Fruit fly (Drosophila melanogaster) whole organism, embryonic: Measurements from ENCODE around the gene CG15643.

Experiments
- Ada2b ChIP-seq: fragments of 200-800 bp; sonication (Bioruptor generic); IDR thresholded peaks from 2 replicates; pipeline ENCODE4 v1.3.6; 2022; ENCODE audit warnings: missing biosample characterization, missing genetic modification characterization
- Asciz ChIP-seq: fragments of 200-800 bp; sonication (Bioruptor generic); optimal IDR thresholded peaks from 2 replicates; lab custom pipeline; 2017; ENCODE audit warnings: missing biosample characterization, mild to moderate bottlenecking, missing genetic modification characterization, missing genetic modification reagents
- B-H1 ChIP-seq: fragments of 200-800 bp; sonication (Bioruptor generic); IDR thresholded peaks from 3 replicates; pipeline ENCODE4 v1.3.6; 2022; ENCODE audit warnings: missing biosample characterization, missing genetic modification characterization
- CG10267 ChIP-seq: fragments of 200-800 bp; sonication (Bioruptor generic); optimal IDR thresholded peaks from 2 replicates; lab custom pipeline; 2018; ENCODE audit warnings: missing biosample characterization, mild to moderate bottlenecking, missing genetic modification characterization, moderate library complexity
- CG10321 ChIP-seq: fragments of 200-800 bp; sonication (Bioruptor generic); IDR thresholded peaks from 2 replicates; pipeline ENCODE4 v1.3.6; 2022; ENCODE audit warnings: missing biosample characterization, missing genetic modification characterization
- CG10979 ChIP-seq: fragments of 200-800 bp; sonication (Bioruptor generic); optimal IDR thresholded peaks from 2 replicates; lab custom pipeline; 2018; ENCODE audit warnings: missing biosample characterization, mild to moderate bottlenecking, missing genetic modification characterization, moderate library complexity
- CG11504 ChIP-seq: fragments of 200-800 bp; sonication (Bioruptor generic); optimal IDR thresholded peaks from 3 replicates; lab custom pipeline; 2019; ENCODE audit warnings: missing biosample characterization, mild to moderate bottlenecking, missing genetic modification characterization, moderate library complexity
- CG11560 ChIP-seq: fragments of 200-800 bp; sonication (Bioruptor generic); IDR thresholded peaks from 3 replicates; pipeline ENCODE4 v1.3.6; 2022; ENCODE audit warnings: missing biosample characterization, missing genetic modification characterization
- CG11696 ChIP-seq: fragments of 200-800 bp; sonication (Bioruptor generic); IDR thresholded peaks from 2 replicates; pipeline ENCODE4 v1.3.6; 2022; ENCODE audit warnings: missing biosample characterization, missing genetic modification characterization
- CG12236 ChIP-seq: fragments of 200-800 bp; sonication (Bioruptor generic); optimal IDR thresholded peaks from 2 replicates; lab custom pipeline; 2016; ENCODE audit warnings: missing biosample characterization, missing genetic modification characterization
- CG13624 ChIP-seq: fragments of 200-800 bp; sonication (Bioruptor generic); optimal IDR thresholded peaks from 2 replicates; lab custom pipeline; 2016; ENCODE audit warnings: missing biosample characterization, missing genetic modification characterization
- CG14014 ChIP-seq: fragments of 200-800 bp; sonication (Bioruptor generic); IDR thresholded peaks from 2 replicates; pipeline ENCODE4 v1.3.6; 2022; ENCODE audit warnings: missing biosample characterization, missing genetic modification characterization
- CG15514 ChIP-seq: fragments of 200-800 bp; sonication (Bioruptor generic); optimal IDR thresholded peaks from 3 replicates; lab custom pipeline; 2017; ENCODE audit warnings: missing biosample characterization, missing genetic modification characterization, mild to moderate bottlenecking, moderate library complexity, missing genetic modification reagents
- CG15601 ChIP-seq: fragments of 200-800 bp; sonication (Bioruptor generic); optimal IDR thresholded peaks from 3 replicates; lab custom pipeline; 2019; ENCODE audit warnings: missing biosample characterization, mild to moderate bottlenecking, missing genetic modification characterization, moderate library complexity
- CG16779 ChIP-seq: fragments of 200-800 bp; sonication (Bioruptor generic); IDR thresholded peaks from 2 replicates; pipeline ENCODE4 v1.3.6; 2022; ENCODE audit warnings: missing biosample characterization, missing genetic modification characterization
- CG17802 ChIP-seq: fragments of 200-800 bp; sonication (Bioruptor generic); optimal IDR thresholded peaks from 2 replicates; lab custom pipeline; 2018; ENCODE audit warnings: missing biosample characterization, mild to moderate bottlenecking, missing genetic modification characterization, moderate library complexity
- CG1832 ChIP-seq: fragments of 200-800 bp; sonication (Bioruptor generic); optimal IDR thresholded peaks from 2 replicates; lab custom pipeline; 2017; ENCODE audit warnings: missing biosample characterization, mild to moderate bottlenecking, missing genetic modification characterization, inconsistent platforms
- CG2889 ChIP-seq: fragments of 200-800 bp; sonication (Bioruptor generic); IDR thresholded peaks from 3 replicates; pipeline ENCODE4 v1.3.6; 2022; ENCODE audit warnings: missing biosample characterization, missing genetic modification characterization
- CG31388 ChIP-seq: fragments of 200-800 bp; sonication (Bioruptor generic); optimal IDR thresholded peaks from 2 replicates; lab custom pipeline; 2016; ENCODE audit warnings: missing biosample characterization, missing genetic modification characterization
- CG32772 ChIP-seq: fragments of 200-800 bp; sonication (Bioruptor generic); IDR thresholded peaks from 2 replicates; pipeline ENCODE4 v1.3.6; 2022; ENCODE audit warnings: missing biosample characterization, missing genetic modification characterization
- CG3995 ChIP-seq: fragments of 200-800 bp; sonication (Bioruptor generic); optimal IDR thresholded peaks from 3 replicates; lab custom pipeline; 2016; ENCODE audit warnings: missing biosample characterization, missing genetic modification characterization
- CG4617 ChIP-seq: fragments of 200-800 bp; sonication (Bioruptor generic); optimal IDR thresholded peaks from 3 replicates; lab custom pipeline; 2016; ENCODE audit warnings: missing biosample characterization, missing genetic modification characterization, borderline replicate concordance
- CG4730 ChIP-seq: fragments of 200-800 bp; sonication (Bioruptor generic); IDR thresholded peaks from 2 replicates; pipeline ENCODE4 v1.3.6; 2022; ENCODE audit warnings: missing biosample characterization, missing genetic modification characterization
- CG8089 ChIP-seq: fragments of 200-800 bp; sonication (Bioruptor generic); optimal IDR thresholded peaks from 3 replicates; lab custom pipeline; 2016; ENCODE audit warnings: missing biosample characterization, missing genetic modification characterization
- CG8924 ChIP-seq: fragments of 200-800 bp; optimal IDR thresholded peaks from 3 replicates; lab custom pipeline; 2019; ENCODE audit warnings: missing biosample characterization, mild to moderate bottlenecking, missing genetic modification characterization, moderate library complexity
- CG9437 ChIP-seq: fragments of 200-800 bp; sonication (Bioruptor generic); optimal IDR thresholded peaks from 2 replicates; lab custom pipeline; 2018; ENCODE audit warnings: missing biosample characterization, mild to moderate bottlenecking, missing genetic modification characterization
- HLH3B ChIP-seq: fragments of 200-800 bp; sonication (Bioruptor generic); IDR thresholded peaks from 2 replicates; pipeline ENCODE4 v1.3.6; 2022; ENCODE audit warnings: missing biosample characterization, missing genetic modification characterization
- HLH4C ChIP-seq: fragments of 200-800 bp; sonication (Bioruptor generic); IDR thresholded peaks from 3 replicates; pipeline ENCODE4 v1.3.6; 2022; ENCODE audit warnings: missing biosample characterization, missing genetic modification characterization; ENCODE audit not compliant: partially characterized antibody
- HmgD ChIP-seq: fragments of 200-800 bp; sonication (Bioruptor generic); optimal IDR thresholded peaks from 3 replicates; lab custom pipeline; 2016; ENCODE audit warnings: missing biosample characterization, missing genetic modification characterization
- Lhr ChIP-seq: fragments of 200-800 bp; sonication (Bioruptor generic); optimal IDR thresholded peaks from 3 replicates; lab custom pipeline; 2017; ENCODE audit warnings: mild to moderate bottlenecking, missing biosample characterization, missing genetic modification reagents, missing genetic modification characterization
- Med ChIP-seq: fragments of 200-800 bp; sonication (Bioruptor generic); peaks from one replicate; lab custom pipeline; 2016; ENCODE audit warnings: missing biosample characterization, missing genetic modification characterization, mild to moderate bottlenecking, inconsistent platforms, moderate library complexity
- bigmax ChIP-seq: fragments of 200-800 bp; sonication (Bioruptor generic); optimal IDR thresholded peaks from 2 replicates; lab custom pipeline; 2018; ENCODE audit warnings: missing biosample characterization, mild to moderate bottlenecking, missing genetic modification characterization
- caup ChIP-seq: fragments of 200-800 bp; sonication (Bioruptor generic); optimal IDR thresholded peaks from 3 replicates; lab custom pipeline; 2017; ENCODE audit warnings: missing biosample characterization, mild to moderate bottlenecking, missing genetic modification characterization, moderate library complexity; ENCODE audit not compliant: severe bottlenecking
- chif ChIP-seq, 2 experiments: fragments of 200-800 bp; sonication (Bioruptor generic); optimal IDR thresholded peaks; 3 replicates each; lab custom pipeline; 2016; ENCODE audit warnings: missing biosample characterization in 2 of 2, missing genetic modification characterization in 2 of 2
- chn ChIP-seq: fragments of 200-800 bp; sonication (Bioruptor generic); optimal IDR thresholded peaks from 2 replicates; lab custom pipeline; 2016; ENCODE audit warnings: missing biosample characterization, missing genetic modification characterization
- corto ChIP-seq: fragments of 200-800 bp; sonication (Bioruptor generic); optimal IDR thresholded peaks from 2 replicates; lab custom pipeline; 2016; ENCODE audit warnings: missing biosample characterization, mild to moderate bottlenecking, missing genetic modification characterization, moderate library complexity
- fd64A ChIP-seq: fragments of 200-800 bp; sonication (Bioruptor generic); optimal IDR thresholded peaks from 3 replicates; lab custom pipeline; 2018; ENCODE audit warnings: missing biosample characterization, mild to moderate bottlenecking, missing genetic modification characterization
- h ChIP-seq: fragments of >200 bp; optimal IDR thresholded peaks from 2 replicates; lab custom pipeline; 2017
- hth ChIP-seq: fragments of >200 bp; optimal IDR thresholded peaks from 2 replicates; lab custom pipeline; 2017; ENCODE audit warnings: inconsistent platforms
- inv ChIP-seq: fragments of 200-800 bp; sonication (Bioruptor generic); IDR thresholded peaks from 2 replicates; pipeline ENCODE4 v1.3.6; 2022; ENCODE audit warnings: missing biosample characterization, missing genetic modification characterization; ENCODE audit not compliant: partially characterized antibody
- jing ChIP-seq: fragments of 200-800 bp; sonication (Bioruptor generic); optimal IDR thresholded peaks from 2 replicates; lab custom pipeline; 2018; ENCODE audit warnings: missing biosample characterization, mild to moderate bottlenecking, missing genetic modification characterization
- knrl ChIP-seq: fragments of 200-800 bp; sonication (Bioruptor generic); IDR thresholded peaks from 3 replicates; pipeline ENCODE4 v1.3.6; 2022; ENCODE audit warnings: missing biosample characterization, missing genetic modification characterization; ENCODE audit not compliant: partially characterized antibody
- lab ChIP-seq: fragments of 200-800 bp; sonication (Bioruptor generic); optimal IDR thresholded peaks from 3 replicates; lab custom pipeline; 2017; ENCODE audit warnings: missing biosample characterization, missing genetic modification characterization, mild to moderate bottlenecking, moderate library complexity, missing genetic modification reagents
- lbe ChIP-seq: fragments of 200-800 bp; sonication (Bioruptor generic); optimal IDR thresholded peaks from 2 replicates; lab custom pipeline; 2016; ENCODE audit warnings: missing biosample characterization, mild to moderate bottlenecking, missing genetic modification characterization
- maf-S ChIP-seq: fragments of 200-800 bp; sonication (Bioruptor generic); optimal IDR thresholded peaks from 2 replicates; lab custom pipeline; 2016; ENCODE audit warnings: missing biosample characterization, missing genetic modification characterization
- nerfin-1 ChIP-seq: fragments of 200-800 bp; sonication (Bioruptor generic); optimal IDR thresholded peaks from 3 replicates; lab custom pipeline; 2019; ENCODE audit warnings: missing biosample characterization, mild to moderate bottlenecking, missing genetic modification characterization, moderate library complexity
- nom ChIP-seq: fragments of 200-800 bp; sonication (Bioruptor generic); optimal IDR thresholded peaks from 2 replicates; lab custom pipeline; 2017; ENCODE audit warnings: missing biosample characterization, missing genetic modification characterization, mild to moderate bottlenecking, moderate library complexity, missing genetic modification reagents
- slbo ChIP-seq: fragments of 200-800 bp; sonication (Bioruptor generic); IDR thresholded peaks from 2 replicates; pipeline ENCODE4 v1.3.6; 2022; ENCODE audit warnings: missing biosample characterization, missing genetic modification characterization
- tx ChIP-seq: fragments of 200-800 bp; sonication (Bioruptor generic); optimal IDR thresholded peaks from 2 replicates; lab custom pipeline; 2016; ENCODE audit warnings: missing biosample characterization, missing genetic modification characterization
- wek ChIP-seq: fragments of 200-800 bp; sonication (Bioruptor generic); optimal IDR thresholded peaks from 3 replicates; lab custom pipeline; 2018; ENCODE audit warnings: missing biosample characterization, mild to moderate bottlenecking, missing genetic modification characterization, moderate library complexity
- zen2 ChIP-seq: fragments of 200-800 bp; sonication (Bioruptor generic); IDR thresholded peaks from 3 replicates; pipeline ENCODE4 v1.3.6; 2022; ENCODE audit warnings: missing biosample characterization, missing genetic modification characterization; ENCODE audit not compliant: partially characterized antibody

Gene CG15643

dm6 chrX:15617916-15618315, 46.0 kb upstream of the CG15643 start (continued):
- 0 out of 2 replicates have a peak, but pooled peaks have one; percentile 16 for TF ChIP-seq CG4730 (GFP tag; lab: Robert Waterston, UW)
- TF ChIP-seq inv (GFP tag; lab: Robert Waterston, UW): no peak
- TF ChIP-seq zen2 (GFP tag; lab: Robert Waterston, UW): no peak
- no peak for TF ChIP-seq CG10321 (GFP tag; lab: Robert Waterston, UW)
- TF ChIP-seq CG11504: peak; percentile 52
- TF ChIP-seq Asciz (GFP tag; lab: Kevin White, UChicago): peak; percentile 10
- no peak for TF ChIP-seq h (lab: Kevin White, UChicago)
- TF ChIP-seq CG10267 (tag; lab: Kevin White, UChicago): peak; percentile 21
- no peak for TF ChIP-seq CG8089 (GFP tag; lab: Kevin White, UChicago)
- TF ChIP-seq fd64A: no peak
- 0 out of 3 replicates have a peak, but pooled peaks have one; percentile 12 for TF ChIP-seq CG2889
- peak; percentile 13 for TF ChIP-seq CG15601
- no peak for TF ChIP-seq chif (GFP tag; optimal IDR thresholded peaks at IDR 0.05; lab: Kevin White, UChicago)
- TF ChIP-seq CG11696 (GFP tag; lab: Robert Waterston, UW): peak; percentile 33; the same call in 1 of the 2 replicates
- peak; percentile 13 for TF ChIP-seq Med (GFP tag; lab: Kevin White, UChicago)
- no peak for TF ChIP-seq CG1832 (GFP tag; lab: Kevin White, UChicago)
- no peak; the same call in 1 of the 2 replicates for TF ChIP-seq CG32772 (GFP tag; lab: Robert Waterston, UW)
- no peak for TF ChIP-seq HmgD (GFP tag; lab: Kevin White, UChicago)
- TF ChIP-seq CG4617 (GFP tag; lab: Kevin White, UChicago): no peak
- no peak for TF ChIP-seq corto (GFP tag; lab: Kevin White, UChicago)
- TF ChIP-seq maf-S: no peak
- no peak for TF ChIP-seq jing
- peak; percentile 15 for TF ChIP-seq CG9437 (GFP tag; lab: Kevin White, UChicago)
- TF ChIP-seq CG8924 (tag; lab: Kevin White, UChicago): peak; percentile 16
- TF ChIP-seq CG17802 (tag; lab: Kevin White, UChicago): no peak
- no peak for TF ChIP-seq nerfin-1 (tag; lab: Kevin White, UChicago)
- TF ChIP-seq hth: no peak
- no peak for TF ChIP-seq CG14014 (GFP tag; lab: Robert Waterston, UW)
- peak; percentile 60 for TF ChIP-seq CG10979 (tag; lab: Kevin White, UChicago)
- TF ChIP-seq lbe (GFP tag; lab: Kevin White, UChicago): no peak
- TF ChIP-seq Lhr (GFP tag; lab: Kevin White, UChicago): no peak
- TF ChIP-seq CG15514 (GFP tag; lab: Kevin White, UChicago): no peak
- no peak for TF ChIP-seq nom
- no peak for TF ChIP-seq CG31388 (GFP tag; lab: Kevin White, UChicago)
- TF ChIP-seq CG3995 (GFP tag; lab: Kevin White, UChicago): no peak
- no peak for TF ChIP-seq tx (GFP tag; lab: Kevin White, UChicago)
- peak; percentile 47; the same call in 1 of the 3 replicates for TF ChIP-seq B-H1
- peak; percentile 43 for TF ChIP-seq Ada2b (GFP tag; lab: Robert Waterston, UW)
- no peak for TF ChIP-seq caup (GFP tag; lab: Kevin White, UChicago)
- no peak for TF ChIP-seq bigmax
- TF ChIP-seq lab (GFP tag; lab: Kevin White, UChicago): peak; percentile 13
- no peak for TF ChIP-seq wek (GFP tag; lab: Kevin White, UChicago)
- TF ChIP-seq slbo (GFP tag; lab: Robert Waterston, UW): no peak
- no peak for TF ChIP-seq knrl (GFP tag; lab: Robert Waterston, UW)
- no peak for TF ChIP-seq CG16779 (GFP tag; lab: Robert Waterston, UW)
- no peak for TF ChIP-seq CG11560 (tag; lab: Robert Waterston, UW)
- no peak for TF ChIP-seq CG13624 (GFP tag; lab: Kevin White, UChicago)
- no peak for TF ChIP-seq chn
- no peak for TF ChIP-seq CG12236
- peak; percentile 51 for TF ChIP-seq HLH3B (GFP tag; lab: Robert Waterston, UW)
- no peak for TF ChIP-seq HLH4C (GFP tag; lab: Robert Waterston, UW)
